Fruit fly (Drosophila melanogaster): ENCODE data around the gene CG10555.

CG10555 gene

dm6 chrX:8408971-8409455 lies 10.3 kb downstream of the CG10555 start, which contains the start of gene Trf2 (continued):
- no peak for TF ChIP-seq Dfd (GFP tag; optimal IDR thresholded peaks at IDR 0.05)
- peak; percentile 29; the same call in 1 of the 2 replicates for TF ChIP-seq stc (GFP tag; IDR thresholded peaks at IDR 0.05)
- TF ChIP-seq CG13287 (GFP tag; IDR thresholded peaks at IDR 0.05; ENCODE audit: partially characterized antibody): peak; percentile 7; the same call in 1 of the 2 replicates
- no peak for TF ChIP-seq bab2 (GFP tag; optimal IDR thresholded peaks at IDR 0.05)
- no peak for TF ChIP-seq ATbp (GFP tag; optimal IDR thresholded peaks at IDR 0.05)
- TF ChIP-seq hkb (optimal IDR thresholded peaks at IDR 0.05): no peak
- TF ChIP-seq hkb (GFP tag; IDR thresholded peaks at IDR 0.05): peak; percentile 39; the same call in 1 of the 2 replicates
- TF ChIP-seq CG6175 (GFP tag; IDR thresholded peaks at IDR 0.05): no peak
- TF ChIP-seq GATAe (GFP tag; conservative IDR thresholded peaks at IDR 0.05): no peak
- TF ChIP-seq Deaf1 (tag; optimal IDR thresholded peaks at IDR 0.05): no peak
- TF ChIP-seq zen2 (GFP tag; IDR thresholded peaks at IDR 0.05; ENCODE audit: partially characterized antibody): no peak
- TF ChIP-seq pros (GFP tag; optimal IDR thresholded peaks at IDR 0.05): no peak
- no peak for TF ChIP-seq CG33213 (GFP tag; optimal IDR thresholded peaks at IDR 0.05)
- no peak for TF ChIP-seq exex (tag; optimal IDR thresholded peaks at IDR 0.05)
- TF ChIP-seq unpg (GFP tag; optimal IDR thresholded peaks at IDR 0.05): no peak
- TF ChIP-seq B-H2 (GFP tag; optimal IDR thresholded peaks at IDR 0.05): peak; percentile 10
- TF ChIP-seq H15 (GFP tag; IDR thresholded peaks at IDR 0.05): no peak
- peak; percentile 85 for TF ChIP-seq Med (GFP tag)
- TF ChIP-seq gfzf (GFP tag; optimal IDR thresholded peaks at IDR 0.05): peak; percentile 90
- no peak for TF ChIP-seq CG5245 (GFP tag; optimal IDR thresholded peaks at IDR 0.05)
- TF ChIP-seq CG12744 (GFP tag; optimal IDR thresholded peaks at IDR 0.05): no peak
- TF ChIP-seq CG30020 (tag; optimal IDR thresholded peaks at IDR 0.05): no peak
- TF ChIP-seq CG12299 (tag; optimal IDR thresholded peaks at IDR 0.05): no peak
- TF ChIP-seq CG12769 (tag; optimal IDR thresholded peaks at IDR 0.05): no peak
- TF ChIP-seq gcm (GFP tag; optimal IDR thresholded peaks at IDR 0.05): no peak
- TF ChIP-seq CG6854 (GFP tag; optimal IDR thresholded peaks at IDR 0.05): no peak
- no peak for TF ChIP-seq Opbp (GFP tag; IDR thresholded peaks at IDR 0.05; ENCODE audit: partially characterized antibody)
- no peak for TF ChIP-seq YL-1 (GFP tag; optimal IDR thresholded peaks at IDR 0.05)
- no peak for TF ChIP-seq ham (GFP tag; IDR thresholded peaks at IDR 0.05)
- peak; percentile 39 for TF ChIP-seq CG7987 (GFP tag; optimal IDR thresholded peaks at IDR 0.05)
- TF ChIP-seq CG15514 (GFP tag; optimal IDR thresholded peaks at IDR 0.05): peak; percentile 46
- no peak for TF ChIP-seq CG2712 (tag; optimal IDR thresholded peaks at IDR 0.05)
- no peak for TF ChIP-seq CG32767 (GFP tag; IDR thresholded peaks at IDR 0.05)
- peak; percentile 59; the same call in 1 of the 3 replicates for TF ChIP-seq Dbx (GFP tag; IDR thresholded peaks at IDR 0.05)
- TF ChIP-seq scrt (GFP tag; optimal IDR thresholded peaks at IDR 0.05): no peak
- peak; percentile 38; the same call in 1 of the 2 replicates for TF ChIP-seq slbo (GFP tag; IDR thresholded peaks at IDR 0.05)
- no peak for TF ChIP-seq da (GFP tag; optimal IDR thresholded peaks at IDR 0.05)
- no peak for TF ChIP-seq CG10959 (GFP tag; IDR thresholded peaks at IDR 0.05)
- TF ChIP-seq tgo (GFP tag; IDR thresholded peaks at IDR 0.05): no peak
- no peak for TF ChIP-seq CG1602 (GFP tag; optimal IDR thresholded peaks at IDR 0.05)
- no peak for TF ChIP-seq D19B (GFP tag; optimal IDR thresholded peaks at IDR 0.05)
- no peak for TF ChIP-seq pan (optimal IDR thresholded peaks at IDR 0.05)
- no peak for TF ChIP-seq pan (GFP tag; optimal IDR thresholded peaks at IDR 0.05 in 1 of 2, IDR thresholded peaks at IDR 0.05 in 1 of 2)
- TF ChIP-seq CG3838 (GFP tag; optimal IDR thresholded peaks at IDR 0.05): no peak
- no peak for TF ChIP-seq CG8089 (GFP tag; optimal IDR thresholded peaks at IDR 0.05)
- peak; percentile 3 for TF ChIP-seq Max (GFP tag; optimal IDR thresholded peaks at IDR 0.05)
- TF ChIP-seq CG30403 (GFP tag; optimal IDR thresholded peaks at IDR 0.05): no peak
- TF ChIP-seq Six4 (GFP tag; optimal IDR thresholded peaks at IDR 0.05): no peak
- TF ChIP-seq yki (optimal IDR thresholded peaks at IDR 0.05): no peak
- peak; percentile 43 for TF ChIP-seq Dp (GFP tag; optimal IDR thresholded peaks at IDR 0.05)
- TF ChIP-seq onecut (GFP tag; IDR thresholded peaks at IDR 0.05): no peak
- TF ChIP-seq vvl (GFP tag; IDR thresholded peaks at IDR 0.05): peak; percentile 59
